Fruit fly (Drosophila melanogaster): Measurements from ENCODE around the gene gro.

DNA sequence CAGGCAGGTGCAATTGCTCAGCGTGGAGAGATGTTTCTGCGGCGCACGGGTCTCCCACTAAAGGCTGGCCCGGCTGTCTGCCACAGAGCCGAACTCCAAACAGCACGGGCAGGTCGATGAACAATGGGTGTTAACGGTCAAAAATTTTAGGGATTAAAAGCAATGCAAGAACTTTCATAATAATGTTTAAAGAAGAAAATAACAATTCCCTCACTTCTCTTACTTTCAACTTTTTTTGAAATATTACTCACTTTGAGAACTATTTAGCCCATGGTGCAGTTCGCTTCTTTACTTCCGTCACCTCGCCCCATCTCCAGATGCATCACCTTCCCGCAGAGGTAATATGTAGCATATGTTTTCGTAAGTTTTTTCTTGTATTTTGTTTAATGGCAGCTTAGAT, 30.9 kb downstream of the gro start:
- TF ChIP-seq Hr96 (GFP tag; optimal IDR thresholded peaks at IDR 0.05) (no peak), toe (GFP tag; optimal IDR thresholded peaks at IDR 0.05) (no peak)

Data from whole organism, adult.